Worm (Caenorhabditis elegans) whole organism, L1 larva: ENCODE measurements around the gene B0554.4.

Experiments
- fkh-4 ChIP-seq: sonication (generic microtip); optimal IDR thresholded peaks from 2 replicates; lab custom pipeline; 2016; ENCODE audit warnings: missing compliant biosample characterization, missing genetic modification characterization, borderline replicate concordance
- lin-13 ChIP-seq: fragments of 150-350 bp; optimal IDR thresholded peaks from 2 replicates; lab custom pipeline; 2014; ENCODE audit warnings: missing biosample characterization, missing genetic modification reagents, missing genetic modification characterization
- lin-14 ChIP-seq: fragments of 200-800 bp; sonication (Bioruptor generic); optimal IDR thresholded peaks from 2 replicates; lab custom pipeline; 2018; ENCODE audit warnings: mild to moderate bottlenecking, missing genetic modification characterization, moderate library complexity, missing compliant biosample characterization
- lin-39 ChIP-seq: fragments of 150-350 bp; optimal IDR thresholded peaks from 2 replicates; lab custom pipeline; 2014; ENCODE audit warnings: missing biosample characterization, missing genetic modification reagents, missing genetic modification characterization

ce11 chrV:464800-465199, 35.9 kb downstream of the B0554.4 start, which contains the start of gene nhr-201:
- TF ChIP-seq fkh-4 (tag; lab: Kevin White, UChicago) (no peak), lin-13 (GFP tag; lab: Kevin White, UChicago) (no peak), lin-39 (tag; lab: Kevin White, UChicago) (no peak), lin-14 (GFP tag; lab: Kevin White, UChicago) (no peak)
